Worm (Caenorhabditis elegans): ENCODE data around the gene F43C9.2.
A peak's percentile ranks its signal among the peaks of the same experiment; 100 is the strongest.

Gene F43C9.2

DNA sequence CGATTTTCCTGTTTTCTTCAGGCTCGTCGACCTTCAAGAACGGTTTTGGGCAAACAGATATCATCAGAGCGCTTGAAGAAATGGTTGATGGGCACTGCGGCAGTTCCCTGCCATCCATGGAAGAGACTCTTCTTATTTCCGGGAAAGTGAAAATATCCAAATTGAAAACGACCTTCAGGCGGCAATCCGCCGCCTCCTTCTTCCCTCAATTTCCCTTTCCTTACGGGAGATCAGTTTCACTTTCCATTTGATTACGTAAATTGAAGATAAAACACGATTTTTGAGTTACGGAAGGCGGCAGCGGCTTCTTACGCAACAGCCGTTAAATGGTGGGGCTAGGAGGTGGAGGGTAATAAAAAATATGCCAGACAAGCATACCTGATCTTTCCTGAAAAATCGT lies 25.8 kb downstream of the F43C9.2 start:
- TF ChIP-seq nhr-21 (tag; optimal IDR thresholded peaks at IDR 0.05) (no peak), nhr-77 (tag; optimal IDR thresholded peaks at IDR 0.05) (no peak), nhr-129 (tag; optimal IDR thresholded peaks at IDR 0.05) (no peak), elt-1 (tag; optimal IDR thresholded peaks at IDR 0.05) (no peak), fos-1 (tag; optimal IDR thresholded peaks at IDR 0.05) (no peak), gmeb-1 (tag; optimal IDR thresholded peaks at IDR 0.05) (no peak), blmp-1 (tag; optimal IDR thresholded peaks at IDR 0.05; ENCODE audit: insufficient read depth) (peak; percentile 88), aly-2 (tag; optimal IDR thresholded peaks at IDR 0.05) (no peak)

ce11 chrX:4809753-4810424 lies 26.5 kb downstream of the F43C9.2 start:
- TF ChIP-seq nhr-25 (tag; optimal IDR thresholded peaks at IDR 0.05), result peak; percentile 51
- peak; percentile 18 for TF ChIP-seq nhr-129 (tag; optimal IDR thresholded peaks at IDR 0.05)
- no peak for TF ChIP-seq lin-13 (GFP tag; optimal IDR thresholded peaks at IDR 0.05)

DNA sequence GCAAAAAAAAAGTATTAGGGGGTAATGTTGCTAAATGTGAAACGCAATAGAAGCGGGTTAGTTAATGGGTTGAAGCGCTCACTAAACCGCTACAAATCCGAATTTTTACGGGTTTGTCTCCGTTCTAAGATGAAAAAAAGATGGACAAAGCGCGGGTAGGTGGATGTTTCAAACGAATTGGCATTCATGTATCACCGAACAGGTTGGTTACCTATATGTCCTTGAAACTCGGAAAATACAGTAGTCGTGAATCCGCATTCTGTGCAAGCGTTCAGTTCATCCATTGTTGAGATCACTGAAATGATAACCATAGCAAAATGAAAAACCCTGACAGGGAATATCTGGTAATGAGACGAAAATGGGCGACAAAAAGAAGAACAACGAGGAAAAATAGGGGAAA lies 27.8 kb downstream of the F43C9.2 start, which contains the start of gene ztf-16:
Gene ztf-16 (minus strand): TSS at position 299 of the 400 bp plus-strand sequence.
- no peak for TF ChIP-seq gmeb-1 (tag; optimal IDR thresholded peaks at IDR 0.05)
- TF ChIP-seq ama-1 (optimal IDR thresholded peaks at IDR 0.05), result no peak
- TF ChIP-seq nhr-10 (tag; optimal IDR thresholded peaks at IDR 0.05), result no peak
- TF ChIP-seq nhr-6 (tag; optimal IDR thresholded peaks at IDR 0.05), result no peak
- no peak for TF ChIP-seq F13H6.1 (tag; optimal IDR thresholded peaks at IDR 0.05)
- no peak for TF ChIP-seq lin-13 (GFP tag; optimal IDR thresholded peaks at IDR 0.05)
- no peak for TF ChIP-seq nhr-129 (tag; optimal IDR thresholded peaks at IDR 0.05)
- no peak for TF ChIP-seq alr-1 (tag; optimal IDR thresholded peaks at IDR 0.05)
- no peak for TF ChIP-seq ZK546.5 (tag; optimal IDR thresholded peaks at IDR 0.05)
- TF ChIP-seq nhr-21 (tag; optimal IDR thresholded peaks at IDR 0.05), result no peak
- no peak for TF ChIP-seq ceh-82 (tag; optimal IDR thresholded peaks at IDR 0.05)
- no peak for TF ChIP-seq mbf-1 (tag; optimal IDR thresholded peaks at IDR 0.05)
- no peak for TF ChIP-seq elt-3 (tag; optimal IDR thresholded peaks at IDR 0.05)

- TF ChIP-seq ZK546.5 (tag; optimal IDR thresholded peaks at IDR 0.05) (no peak), skn-1 (tag; optimal IDR thresholded peaks at IDR 0.05) (no peak), unc-55 (GFP tag; optimal IDR thresholded peaks at IDR 0.05) (no peak), crh-2 (tag; optimal IDR thresholded peaks at IDR 0.05) (peak; percentile 4), sem-4 (tag; optimal IDR thresholded peaks at IDR 0.05) (no peak), dmd-4 (tag; optimal IDR thresholded peaks at IDR 0.05) (no peak), sma-3 (GFP tag; optimal IDR thresholded peaks at IDR 0.05) (peak; percentile 42), Y55F3AM.14 (GFP tag; optimal IDR thresholded peaks at IDR 0.05) (peak; percentile 38), C34F6.9 (tag; optimal IDR thresholded peaks at IDR 0.05) (no peak), nhr-21 (tag; optimal IDR thresholded peaks at IDR 0.05) (no peak), egl-27 (tag; optimal IDR thresholded peaks at IDR 0.05) (no peak), F13H6.1 (tag; optimal IDR thresholded peaks at IDR 0.05) (peak; percentile 19), blmp-1 (tag; optimal IDR thresholded peaks at IDR 0.05; ENCODE audit: insufficient read depth) (peak; percentile 53), aly-2 (tag; optimal IDR thresholded peaks at IDR 0.05) (no peak), nhr-25 (tag; optimal IDR thresholded peaks at IDR 0.05) (peak; percentile 39)
Measured at ce11 chrX:4813115-4813732, 29.8 kb downstream of the F43C9.2 start.

DNA sequence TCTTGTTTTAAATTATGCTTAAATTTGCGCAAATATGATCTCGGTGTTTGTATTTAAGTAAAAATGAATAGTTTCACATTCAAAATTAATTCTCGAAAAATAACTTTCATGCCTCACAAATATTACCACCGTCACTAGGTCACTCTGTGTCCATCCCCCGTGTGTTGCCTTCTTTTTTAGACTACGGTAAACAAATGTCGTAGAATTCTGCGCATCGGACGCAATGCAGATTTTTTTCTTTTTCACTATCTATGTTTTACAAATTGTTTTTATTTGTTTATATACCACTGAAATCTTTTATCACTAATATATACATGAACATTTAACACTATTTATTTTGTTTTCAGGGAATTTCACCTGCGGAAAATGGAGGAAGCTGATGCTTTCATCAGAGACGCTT lies 34.8 kb downstream of the F43C9.2 start, which contains the start of gene R08E3.3:
Gene R08E3.3 (plus strand): TSS at position 342 of the 400 bp plus-strand sequence.
- TF ChIP-seq gmeb-1 (tag; optimal IDR thresholded peaks at IDR 0.05) (peak; percentile 37), unc-55 (GFP tag; optimal IDR thresholded peaks at IDR 0.05) (peak; percentile 43), lin-39 (tag; optimal IDR thresholded peaks at IDR 0.05) (no peak), sma-9 (GFP tag; optimal IDR thresholded peaks at IDR 0.05) (peak; percentile 9), sma-9 (tag; optimal IDR thresholded peaks at IDR 0.05) (no peak), crh-2 (tag; optimal IDR thresholded peaks at IDR 0.05) (peak; percentile 40), nhr-21 (tag; optimal IDR thresholded peaks at IDR 0.05) (peak; percentile 4), C34F6.9 (tag; optimal IDR thresholded peaks at IDR 0.05) (peak; percentile 41), zag-1 (tag; optimal IDR thresholded peaks at IDR 0.05) (no peak), nhr-11 (tag; optimal IDR thresholded peaks at IDR 0.05) (no peak), ceh-16 (tag; optimal IDR thresholded peaks at IDR 0.05) (no peak), sma-3 (GFP tag; optimal IDR thresholded peaks at IDR 0.05) (peak; percentile 3), nhr-25 (tag; optimal IDR thresholded peaks at IDR 0.05) (no peak), unc-39 (tag; optimal IDR thresholded peaks at IDR 0.05) (no peak), nhr-129 (tag; optimal IDR thresholded peaks at IDR 0.05) (peak; percentile 47), lsy-2 (tag; optimal IDR thresholded peaks at IDR 0.05) (peak; percentile 84 to 97)
